Worm (Caenorhabditis elegans) whole organism, dauer: ENCODE data around the gene tomm-40.

ENCODE experiments used
- unc-62 ChIP-seq: sonication (generic microtip); optimal IDR thresholded peaks from 2 replicates; lab custom pipeline; 2017; ENCODE audit warnings: missing biosample characterization, missing genetic modification reagents, missing genetic modification characterization

The tomm-40 gene

ce11 chrII:8991602-8992001, 18.2 kb upstream of the tomm-40 start:
- no peak for TF ChIP-seq unc-62 (GFP tag; lab: Kevin White, UChicago)

- no peak for TF ChIP-seq unc-62 (GFP tag; lab: Kevin White, UChicago)
Measured at ce11 chrII:8990267-8990666, 16.9 kb upstream of the tomm-40 start.

- TF ChIP-seq unc-62 (GFP tag; lab: Kevin White, UChicago) = no peak
Measured at ce11 chrII:8989444-8989843, 16.1 kb upstream of the tomm-40 start, which contains the start of gene C18E9.9. Gene C18E9.9, minus strand, starts transcription at chrII:8989544.

- TF ChIP-seq unc-62 (GFP tag; lab: Kevin White, UChicago) = no peak
Measured at ce11 chrII:8987962-8988361, 14.6 kb upstream of the tomm-40 start, which contains the start of gene C18E9.8. Gene C18E9.8, minus strand, starts transcription at chrII:8988062.

DNA sequence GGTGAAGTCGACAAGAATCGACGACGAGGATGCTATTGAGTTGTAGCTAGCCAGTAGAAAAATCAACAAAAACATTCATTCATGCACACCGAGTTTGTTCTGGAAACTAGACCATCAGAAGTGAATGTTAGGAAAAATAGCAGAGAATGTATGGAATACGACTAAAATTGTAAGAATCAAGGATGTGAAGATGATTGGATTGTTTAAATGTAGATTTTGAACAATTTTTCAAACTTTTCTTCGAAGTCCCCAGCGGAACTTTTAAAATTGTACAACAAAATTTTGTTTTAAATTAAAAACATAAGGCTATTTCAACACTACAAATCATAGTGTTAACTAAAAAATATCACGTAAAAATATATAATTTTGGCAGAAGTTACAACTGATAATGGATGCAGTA, 9.3 kb upstream of the tomm-40 start, which contains the start of gene C18E9.7:
C18E9.7 (minus strand) TSS at position 101 of the 400 bp plus-strand sequence.
- TF ChIP-seq unc-62 (GFP tag; lab: Kevin White, UChicago) = no peak

DNA sequence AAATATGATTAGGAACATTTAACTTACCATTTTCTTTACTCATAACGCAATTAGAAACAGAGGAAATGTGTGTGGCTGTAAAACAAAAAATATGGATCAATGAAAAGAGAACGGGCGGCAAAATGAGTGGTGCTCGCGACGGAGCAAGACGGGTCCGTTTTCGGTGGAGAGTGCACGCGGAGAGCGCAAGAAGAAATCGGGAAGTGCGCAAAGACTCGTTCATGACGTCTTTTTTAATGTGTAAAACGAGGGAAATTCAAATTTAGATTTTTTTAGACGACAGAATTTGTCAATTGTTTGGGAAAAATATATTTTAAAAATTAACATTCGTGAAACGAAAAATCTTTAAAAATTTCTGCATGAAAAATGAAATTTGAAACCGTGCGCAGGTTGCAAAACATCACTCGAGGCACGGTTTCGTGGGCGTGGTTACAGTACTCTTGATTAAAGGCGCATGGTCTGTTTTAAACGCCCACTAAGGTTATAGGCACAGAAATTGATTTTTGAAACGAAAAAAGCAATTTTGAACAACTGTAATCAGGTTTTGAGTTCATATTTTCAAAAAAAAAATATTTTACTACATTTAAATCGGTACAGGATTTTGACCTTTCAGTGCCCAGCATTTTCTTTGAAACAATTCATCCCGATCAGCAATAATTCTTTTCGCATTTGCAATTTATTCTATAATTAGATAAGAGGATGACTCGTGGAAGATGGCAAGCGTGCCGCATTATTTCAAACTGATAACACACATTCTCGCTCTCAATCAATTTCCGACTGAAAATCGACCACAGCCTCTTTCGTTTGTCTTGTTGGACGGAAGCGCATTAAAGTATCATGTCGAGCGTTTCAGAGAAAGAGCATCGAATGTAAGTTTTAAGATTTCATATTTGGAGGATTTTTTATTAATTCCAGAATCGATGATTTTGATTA, 3.8 kb downstream of the tomm-40 start, which contains the start of the genes szy-20 and C18E9.5:
szy-20 (minus strand) TSS at position 83 of the 933 bp plus-strand sequence.
C18E9.5 (plus strand) TSS at position 730 of the 933 bp plus-strand sequence.
- no peak for TF ChIP-seq unc-62 (GFP tag; lab: Kevin White, UChicago)

DNA sequence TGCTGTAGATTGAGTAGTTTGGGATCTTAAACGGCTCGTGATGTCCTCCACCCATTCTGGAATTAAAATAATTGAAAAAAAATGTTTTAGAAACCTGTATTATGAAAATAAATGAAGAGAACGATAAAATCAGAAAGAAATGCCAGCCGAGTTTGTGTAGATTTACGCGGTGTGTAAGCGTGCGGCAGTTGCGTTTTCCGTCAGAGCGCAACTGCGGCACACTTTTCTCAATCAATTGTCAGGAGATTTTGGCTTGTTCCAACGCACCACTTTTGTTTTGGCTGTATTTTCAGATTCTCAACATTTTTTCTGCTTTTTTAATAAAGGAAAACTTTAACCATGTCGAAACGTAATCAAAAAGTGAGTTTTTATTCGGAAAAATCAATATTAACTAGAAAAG, 8.5 kb downstream of the tomm-40 start, which contains the start of the genes ndub-3 and C18E9.2:
ndub-3 (minus strand) TSS at position 56 of the 400 bp plus-strand sequence.
C18E9.2 (plus strand) TSS at position 172 of the 400 bp plus-strand sequence.
- TF ChIP-seq unc-62 (GFP tag; lab: Kevin White, UChicago) = no peak

DNA sequence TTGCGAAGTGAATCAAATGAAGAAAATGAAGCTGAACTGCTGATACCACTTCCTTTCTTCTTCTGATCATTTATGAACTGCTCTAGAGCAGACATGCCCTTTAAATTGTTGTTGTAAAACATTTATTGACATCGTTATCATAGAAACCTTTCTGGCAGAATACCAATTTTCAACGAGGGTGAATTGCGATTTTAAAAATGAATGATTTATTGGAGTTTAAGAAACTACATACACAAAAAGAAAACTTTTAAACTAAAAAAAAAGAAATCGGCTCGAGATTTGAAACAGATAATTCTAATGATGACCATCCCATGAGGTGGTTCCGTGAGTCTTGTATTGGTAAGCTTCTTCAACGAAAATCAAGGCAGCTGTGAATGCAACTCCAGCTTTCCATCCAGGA, 9.3 kb downstream of the tomm-40 start, which contains the start of gene sftd-3:
sftd-3 (minus strand) TSS at position 101 of the 400 bp plus-strand sequence.
- no peak for TF ChIP-seq unc-62 (GFP tag; lab: Kevin White, UChicago)

DNA sequence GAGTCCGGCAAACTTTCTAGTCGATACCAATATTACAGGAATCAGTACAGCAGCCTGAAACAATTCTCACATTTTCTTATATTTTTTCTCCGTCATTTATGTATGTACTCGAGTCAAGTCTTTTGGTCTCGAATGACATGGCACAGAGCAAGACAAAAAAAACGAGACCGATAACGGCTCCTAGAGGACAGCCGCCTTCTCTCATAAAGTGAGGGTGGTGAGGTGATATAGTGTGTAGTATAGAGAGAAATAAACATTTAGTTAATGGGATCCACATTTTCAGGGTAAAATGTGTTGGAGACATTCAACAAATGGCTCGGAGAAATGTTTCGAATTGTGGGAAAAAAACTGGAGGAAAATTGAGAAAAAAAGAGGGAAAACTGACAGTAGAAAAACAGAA, 11.2 kb downstream of the tomm-40 start:
- TF ChIP-seq unc-62 (GFP tag; lab: Kevin White, UChicago) = no peak

ce11 chrII:8961450-8961849, 11.9 kb downstream of the tomm-40 start:
- TF ChIP-seq unc-62 (GFP tag; lab: Kevin White, UChicago) = no peak

DNA sequence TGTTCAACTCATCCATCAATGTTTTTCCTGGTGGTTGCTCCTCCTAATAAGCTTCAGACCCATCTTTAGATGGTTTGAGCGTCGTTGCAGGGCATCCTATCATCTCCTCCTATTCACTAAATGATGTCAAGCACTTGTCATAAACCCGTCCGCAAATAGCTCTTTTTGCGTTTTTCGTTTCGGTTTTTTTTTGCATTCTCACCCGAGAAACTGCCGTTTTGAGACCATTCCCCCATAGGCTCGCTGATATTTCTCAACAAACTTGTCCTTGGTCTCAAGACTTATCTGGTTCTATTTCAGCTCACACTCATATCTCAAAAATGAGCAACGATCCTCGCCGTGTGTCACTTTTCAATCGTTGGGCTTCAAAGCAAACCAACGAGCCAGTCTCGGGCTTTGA, 13.0 kb downstream of the tomm-40 start, which contains the start of gene cal-2:
cal-2 (plus strand) TSS at position 301 of the 400 bp plus-strand sequence.
- TF ChIP-seq unc-62 (GFP tag; lab: Kevin White, UChicago) = no peak

DNA sequence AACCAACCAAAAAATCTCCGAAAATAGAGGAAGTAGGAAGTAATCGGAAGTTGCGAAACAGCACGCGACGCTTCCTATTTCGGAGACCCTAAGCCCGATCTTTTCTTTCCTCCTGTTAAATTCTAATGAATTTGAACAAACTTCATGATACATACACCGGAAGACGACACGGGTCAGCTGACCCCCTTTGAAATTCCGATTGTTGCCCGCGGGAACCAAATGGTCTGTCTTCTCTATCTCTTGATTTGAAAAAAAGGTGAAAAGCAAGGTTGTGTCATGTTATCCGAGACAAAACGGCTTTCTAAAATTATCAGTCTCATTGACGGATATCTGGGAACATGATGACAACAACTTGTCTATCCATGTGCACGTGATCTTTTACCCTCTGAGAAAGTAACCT, 14.3 kb downstream of the tomm-40 start:
- TF ChIP-seq unc-62 (GFP tag; lab: Kevin White, UChicago) = no peak

DNA sequence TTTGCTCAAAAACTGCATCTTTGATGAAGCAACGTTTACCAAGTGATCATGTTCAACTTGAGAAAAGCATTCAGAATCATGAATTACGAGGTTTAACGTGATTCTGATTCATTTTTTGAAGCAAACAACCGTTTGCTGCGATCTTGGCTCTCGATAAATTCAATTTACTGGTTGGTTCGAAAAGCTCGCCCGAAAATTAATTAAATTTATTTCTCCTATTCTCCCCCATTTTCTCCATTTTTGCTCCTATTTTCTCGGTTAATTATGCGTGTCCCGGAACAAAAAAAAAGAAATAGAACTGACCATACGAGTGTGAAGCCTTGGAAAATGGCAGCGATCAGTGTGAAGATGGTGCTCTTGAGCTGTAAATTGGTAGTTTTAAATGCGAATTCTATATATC, 16.5 kb downstream of the tomm-40 start:
- no peak for TF ChIP-seq unc-62 (GFP tag; lab: Kevin White, UChicago)

DNA sequence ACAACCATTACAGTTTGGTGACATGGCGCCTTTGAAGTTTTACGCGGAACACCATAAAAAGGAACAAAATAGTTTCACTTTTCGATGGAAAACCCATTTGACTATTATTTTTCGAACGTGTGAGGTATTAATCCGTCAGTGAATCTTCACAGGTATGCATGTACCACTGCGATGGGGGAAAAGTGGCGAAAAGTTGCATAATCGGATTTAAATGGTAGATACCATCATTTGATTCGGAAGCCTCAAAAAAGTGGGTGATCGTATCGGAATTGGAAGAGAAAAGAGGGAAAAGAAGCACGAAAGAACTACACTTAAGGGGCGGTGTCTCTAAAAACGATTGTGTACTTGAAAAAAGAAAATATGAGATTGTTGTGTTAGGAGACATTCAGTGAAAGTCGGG, 19.7 kb downstream of the tomm-40 start:
- TF ChIP-seq unc-62 (GFP tag; lab: Kevin White, UChicago) = no peak

ce11 chrII:8951270-8951669, 22.1 kb downstream of the tomm-40 start:
- no peak for TF ChIP-seq unc-62 (GFP tag; lab: Kevin White, UChicago)

- TF ChIP-seq unc-62 (GFP tag; lab: Kevin White, UChicago) = no peak
Measured at ce11 chrII:8948640-8949039, 24.7 kb downstream of the tomm-40 start.
